Worm (Caenorhabditis elegans) whole organism, L4 larva: ENCODE results near the gene ZK856.6.

Source experiments
- D1046.2 ChIP-seq: fragments of 200-800 bp; sonication (Bioruptor generic); IDR thresholded peaks from 2 replicates; pipeline ENCODE4 v1.3.6; 2022; ENCODE audit warnings: missing genetic modification characterization, missing compliant biosample characterization
- F44E2.7 ChIP-seq: fragments of 200-800 bp; sonication (Bioruptor generic); IDR thresholded peaks from 2 replicates; pipeline ENCODE4 v2.1.2; 2022; ENCODE audit warnings: missing genetic modification characterization, missing compliant biosample characterization
- R02D3.7 ChIP-seq: fragments of 150-350 bp; sonication (generic microtip); optimal IDR thresholded peaks from 3 replicates; lab custom pipeline; 2014; ENCODE audit warnings: missing biosample characterization, missing genetic modification characterization
- Y105C5A.15 ChIP-seq: fragments of 200-800 bp; sonication (Bioruptor generic); IDR thresholded peaks from 2 replicates; pipeline ENCODE4 v1.3.6; 2022; ENCODE audit warnings: missing genetic modification characterization, missing compliant biosample characterization
- aha-1 ChIP-seq: fragments of 150-350 bp; peaks from one replicate; lab custom pipeline; 2014; ENCODE audit warnings: missing biosample characterization, missing genetic modification characterization
- ama-1 ChIP-seq: fragments of 150-350 bp; optimal IDR thresholded peaks from 2 replicates; lab custom pipeline; 2014; ENCODE audit warnings: inconsistent platforms, mixed read lengths
- ceh-20 ChIP-seq: fragments of 200-800 bp; sonication (Bioruptor generic); IDR thresholded peaks from 2 replicates; pipeline ENCODE4 v1.3.6; 2022; ENCODE audit warnings: missing genetic modification reagents, missing genetic modification characterization, missing compliant biosample characterization
- ceh-28 ChIP-seq: fragments of 150-350 bp; optimal IDR thresholded peaks from 2 replicates; lab custom pipeline; 2014; ENCODE audit warnings: missing biosample characterization, missing genetic modification reagents, missing genetic modification characterization
- ceh-62 ChIP-seq: sonication (generic microtip); optimal IDR thresholded peaks from 2 replicates; lab custom pipeline; 2017; ENCODE audit warnings: missing biosample characterization, missing genetic modification characterization
- cey-2 ChIP-seq: sonication (generic microtip); optimal IDR thresholded peaks from 3 replicates; lab custom pipeline; 2017; ENCODE audit warnings: missing genetic modification characterization, mild to moderate bottlenecking, missing compliant biosample characterization, antibody characterized with exemption, borderline replicate concordance; ENCODE audit not compliant: insufficient read depth
- daf-12 ChIP-seq: fragments of 150-350 bp; optimal IDR thresholded peaks from 2 replicates; lab custom pipeline; 2014; ENCODE audit warnings: missing biosample characterization, missing genetic modification reagents, missing genetic modification characterization
- daf-16 ChIP-seq, 3 experiments: sonication (generic microtip); optimal IDR thresholded peaks; 2 replicates each; lab custom pipeline; 2016 to 2017; ENCODE audit warnings: missing genetic modification characterization in 3 of 3, missing genetic modification reagents in 3 of 3, mild to moderate bottlenecking in 2 of 3, missing compliant biosample characterization in 2 of 3, missing biosample characterization in 1 of 3, moderate library complexity in 1 of 3
- dmd-6 ChIP-seq: fragments of 200-800 bp; sonication (Bioruptor generic); IDR thresholded peaks from 2 replicates; pipeline ENCODE4 v1.3.6; 2022; ENCODE audit warnings: missing genetic modification reagents, missing genetic modification characterization, missing compliant biosample characterization
- dmd-9 ChIP-seq: fragments of 200-800 bp; sonication (Bioruptor generic); IDR thresholded peaks from 2 replicates; pipeline ENCODE4 v1.3.6; 2022; ENCODE audit warnings: missing genetic modification reagents, missing genetic modification characterization, missing compliant biosample characterization
- duxl-1 ChIP-seq: sonication (generic microtip); optimal IDR thresholded peaks from 2 replicates; lab custom pipeline; 2016; ENCODE audit warnings: mild to moderate bottlenecking, missing genetic modification characterization, moderate library complexity, missing compliant biosample characterization; ENCODE audit not compliant: poor library complexity
- dve-1 ChIP-seq: sonication (generic microtip); optimal IDR thresholded peaks from 2 replicates; lab custom pipeline; 2017; ENCODE audit warnings: antibody characterized with exemption, mild to moderate bottlenecking, missing genetic modification characterization, missing compliant biosample characterization; ENCODE audit not compliant: insufficient read depth
- hif-1 ChIP-seq, 2 experiments: sonication (generic microtip); optimal IDR thresholded peaks; 2 replicates each; lab custom pipeline; 2016 to 2017; ENCODE audit warnings: missing compliant biosample characterization in 2 of 2, missing genetic modification characterization in 2 of 2, missing genetic modification reagents in 2 of 2, missing genotype in 2 of 2, mild to moderate bottlenecking in 1 of 2
- hlh-30 ChIP-seq: sonication (generic microtip); optimal IDR thresholded peaks from 2 replicates; lab custom pipeline; 2017; ENCODE audit warnings: antibody characterized with exemption, mild to moderate bottlenecking, missing genetic modification characterization, missing compliant biosample characterization; ENCODE audit not compliant: insufficient read depth
- hmg-1.1 ChIP-seq: fragments of 200-800 bp; sonication (Bioruptor generic); IDR thresholded peaks from 2 replicates; pipeline ENCODE4 v1.3.6; 2022; ENCODE audit warnings: missing genetic modification reagents, missing genetic modification characterization, missing compliant biosample characterization
- lsy-2 ChIP-seq, 2 experiments: fragments of 150-350 bp in 1 of 2; sonication (generic microtip) in 1 of 2; optimal IDR thresholded peaks; 2 replicates each; lab custom pipeline; 2014 to 2017; ENCODE audit warnings: missing biosample characterization in 2 of 2, missing genetic modification characterization in 2 of 2
- madf-5 ChIP-seq, 2 experiments: fragments of 200-800 bp; sonication (Bioruptor generic); IDR thresholded peaks; 2 replicates each; pipeline ENCODE4 v1.3.6; 2022; ENCODE audit warnings: missing compliant biosample characterization in 2 of 2, missing genetic modification characterization in 2 of 2
- madf-9 ChIP-seq: fragments of 200-800 bp; sonication (Bioruptor generic); conservative IDR thresholded peaks from 2 replicates; pipeline ENCODE4 v1.3.6; 2022; ENCODE audit warnings: missing genetic modification reagents, missing genetic modification characterization, missing compliant biosample characterization
- mdl-1 ChIP-seq, 2 experiments: fragments of 150-350 bp in 1 of 2; sonication (generic microtip) in 1 of 2; optimal IDR thresholded peaks; 2 replicates each; lab custom pipeline; 2014 to 2017; ENCODE audit warnings: missing biosample characterization in 2 of 2, missing genetic modification characterization in 2 of 2
- mep-1 ChIP-seq: fragments of 150-350 bp; sonication (generic microtip); optimal IDR thresholded peaks from 3 replicates; lab custom pipeline; 2014; ENCODE audit warnings: missing biosample characterization, missing genetic modification characterization
- nhr-11 ChIP-seq: fragments of 150-350 bp; optimal IDR thresholded peaks from 2 replicates; lab custom pipeline; 2014; ENCODE audit warnings: missing biosample characterization, missing genetic modification characterization
- nhr-25 ChIP-seq: sonication (generic microtip); optimal IDR thresholded peaks from 2 replicates; lab custom pipeline; 2017; ENCODE audit warnings: missing genetic modification characterization, mild to moderate bottlenecking, missing compliant biosample characterization, antibody characterized with exemption, moderate library complexity, borderline replicate concordance; ENCODE audit not compliant: insufficient read depth
- nhr-28 ChIP-seq: fragments of 150-350 bp; optimal IDR thresholded peaks from 2 replicates; lab custom pipeline; 2014; ENCODE audit warnings: missing biosample characterization, missing genetic modification characterization
- nhr-6 ChIP-seq: fragments of 150-350 bp; optimal IDR thresholded peaks from 2 replicates; lab custom pipeline; 2014; ENCODE audit warnings: missing biosample characterization, missing genetic modification characterization
- nhr-76 ChIP-seq: fragments of 150-350 bp; optimal IDR thresholded peaks from 2 replicates; lab custom pipeline; 2014; ENCODE audit warnings: missing biosample characterization, missing genetic modification characterization
- nhr-77 ChIP-seq: fragments of 150-350 bp; optimal IDR thresholded peaks from 2 replicates; lab custom pipeline; 2014; ENCODE audit warnings: missing biosample characterization, missing genetic modification characterization
- php-3 ChIP-seq: fragments of 200-800 bp; sonication (Bioruptor generic); IDR thresholded peaks from 2 replicates; pipeline ENCODE4 v1.3.6; 2022; ENCODE audit warnings: missing genetic modification reagents, missing genetic modification characterization, missing compliant biosample characterization
- pqm-1 ChIP-seq: sonication (generic microtip); optimal IDR thresholded peaks from 2 replicates; lab custom pipeline; 2017; ENCODE audit warnings: missing biosample characterization, missing genetic modification characterization
- saeg-2 ChIP-seq: fragments of 200-800 bp; sonication (Bioruptor generic); IDR thresholded peaks from 2 replicates; pipeline ENCODE4 v1.3.6; 2022; ENCODE audit warnings: missing genetic modification reagents, missing genetic modification characterization, missing compliant biosample characterization
- snpc-1.2 ChIP-seq: fragments of 200-800 bp; sonication (Bioruptor generic); IDR thresholded peaks from 2 replicates; pipeline ENCODE4 v1.3.6; 2022; ENCODE audit warnings: missing genetic modification reagents, missing genetic modification characterization, missing compliant biosample characterization
- spr-3 ChIP-seq: fragments of 200-800 bp; sonication (Bioruptor generic); optimal IDR thresholded peaks from 2 replicates; lab custom pipeline; 2018; ENCODE audit warnings: mild to moderate bottlenecking, missing genetic modification characterization, missing compliant biosample characterization
- unc-130 ChIP-seq: sonication (generic microtip); optimal IDR thresholded peaks from 2 replicates; lab custom pipeline; 2016; ENCODE audit warnings: missing genetic modification reagents, missing genetic modification characterization, missing compliant biosample characterization
- unc-62 ChIP-seq, 3 experiments: fragments of 150-350 bp in 1 of 3; sonication (generic microtip); optimal IDR thresholded peaks in 2 of 3; peaks in 1 of 3; 1 replicate in 1 of 3; 2 replicates in 2 of 3; lab custom pipeline; 2014 to 2017; ENCODE audit warnings: missing biosample characterization in 3 of 3, missing genetic modification characterization in 3 of 3, missing genetic modification reagents in 3 of 3, missing genotype in 1 of 3
- vab-7 ChIP-seq: fragments of 200-800 bp; sonication (Bioruptor generic); IDR thresholded peaks from 2 replicates; pipeline ENCODE4 v1.3.6; 2022; ENCODE audit warnings: missing genetic modification reagents, missing genetic modification characterization, missing compliant biosample characterization
- zag-1 ChIP-seq: fragments of 150-350 bp; optimal IDR thresholded peaks from 2 replicates; lab custom pipeline; 2014; ENCODE audit warnings: missing biosample characterization, missing genetic modification characterization
- zfp-2 ChIP-seq: sonication (generic microtip); optimal IDR thresholded peaks from 2 replicates; lab custom pipeline; 2016; ENCODE audit warnings: mild to moderate bottlenecking, missing genetic modification characterization, missing compliant biosample characterization
- zip-2 ChIP-seq: fragments of 150-350 bp; optimal IDR thresholded peaks from 2 replicates; lab custom pipeline; 2014; ENCODE audit warnings: missing biosample characterization, missing genetic modification characterization
- ztf-7 ChIP-seq: fragments of 150-350 bp; optimal IDR thresholded peaks from 2 replicates; lab custom pipeline; 2014; ENCODE audit warnings: missing biosample characterization, missing genetic modification characterization

Gene ZK856.6

DNA sequence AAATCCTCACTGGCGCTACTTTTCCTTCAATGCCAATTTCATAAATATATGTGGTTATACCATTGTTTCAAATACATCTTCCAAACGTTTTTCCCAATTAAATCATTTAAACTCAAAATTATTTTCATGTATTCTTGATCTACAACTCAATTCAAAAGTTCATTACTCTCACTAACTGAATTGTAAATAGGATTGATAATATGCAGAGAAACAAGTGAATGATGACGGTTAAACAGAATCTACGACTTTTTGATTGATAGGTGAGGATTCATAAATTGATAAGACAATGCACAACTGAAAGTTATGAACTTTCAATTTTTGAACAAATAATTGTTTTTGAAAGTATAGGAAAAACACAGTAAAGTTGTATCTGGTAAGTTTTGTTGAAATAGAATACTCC, 7.2 kb upstream of the ZK856.6 start (continued):
- TF ChIP-seq daf-16 (GFP tag; optimal IDR thresholded peaks at IDR 0.05; lab: Kevin White, UChicago) (no peak), daf-16 (tag; optimal IDR thresholded peaks at IDR 0.05; lab: Kevin White, UChicago) (peak; percentile 91), nhr-28 (tag; lab: Kevin White, UChicago) (peak; percentile 23), F44E2.7 (no peak), ama-1 (no peak), ztf-7 (tag; lab: Kevin White, UChicago) (no peak), snpc-1.2 (GFP tag; lab: Robert Waterston, UW) (no peak), ceh-20 (no peak)

DNA sequence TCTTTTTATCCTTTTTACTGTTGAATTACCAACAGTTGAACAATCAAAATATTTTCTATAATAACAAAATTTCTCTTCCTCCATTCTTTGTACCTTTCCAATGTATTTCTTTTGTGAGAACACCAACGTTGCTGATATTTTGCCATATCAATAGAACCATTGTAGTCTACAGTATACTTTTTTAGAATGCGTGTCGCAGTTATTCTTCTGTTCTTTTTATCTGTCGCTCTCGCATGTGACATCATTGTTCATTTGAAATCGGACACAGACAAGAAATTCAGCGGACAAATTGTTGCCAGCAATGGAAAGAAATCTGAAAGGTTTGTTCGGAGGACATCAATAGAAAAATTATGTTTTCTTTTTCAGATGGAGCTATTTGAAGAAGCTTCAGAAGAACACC, 3.4 kb downstream of the ZK856.6 start, which contains the start of gene ZK856.7:
TSS of gene ZK856.7 (plus strand) at position 186 of the 400 bp plus-strand sequence.
- TF ChIP-seq Y105C5A.15 (no peak), lsy-2 (tag; optimal IDR thresholded peaks at IDR 0.05; lab: Kevin White, UChicago) (peak in 1 of 2 experiments; percentile 46), dve-1 (peak; percentile 51), dmd-9 (GFP tag; lab: Robert Waterston, UW) (0 out of 2 replicates have a peak, but pooled peaks have one; percentile 42), aha-1 (tag; lab: Kevin White, UChicago) (peak; percentile 8), nhr-28 (tag; lab: Kevin White, UChicago) (peak; percentile 82), unc-62 (GFP tag; optimal IDR thresholded peaks at IDR 0.05 in 1 of 2; lab: Kevin White, UChicago) (peak in 1 of 2 experiments; percentile 73), unc-62 (tag; optimal IDR thresholded peaks at IDR 0.05; lab: Kevin White, UChicago) (no peak), nhr-25 (no peak), cey-2 (tag; lab: Kevin White, UChicago) (no peak), ceh-62 (no peak), madf-9 (GFP tag; lab: Robert Waterston, UW) (no peak), nhr-76 (tag; lab: Kevin White, UChicago) (no peak), mdl-1 (tag; optimal IDR thresholded peaks at IDR 0.05; lab: Kevin White, UChicago) (peak in 1 of 2 experiments; percentile 18), ztf-7 (tag; lab: Kevin White, UChicago) (no peak), saeg-2 (no peak)

DNA sequence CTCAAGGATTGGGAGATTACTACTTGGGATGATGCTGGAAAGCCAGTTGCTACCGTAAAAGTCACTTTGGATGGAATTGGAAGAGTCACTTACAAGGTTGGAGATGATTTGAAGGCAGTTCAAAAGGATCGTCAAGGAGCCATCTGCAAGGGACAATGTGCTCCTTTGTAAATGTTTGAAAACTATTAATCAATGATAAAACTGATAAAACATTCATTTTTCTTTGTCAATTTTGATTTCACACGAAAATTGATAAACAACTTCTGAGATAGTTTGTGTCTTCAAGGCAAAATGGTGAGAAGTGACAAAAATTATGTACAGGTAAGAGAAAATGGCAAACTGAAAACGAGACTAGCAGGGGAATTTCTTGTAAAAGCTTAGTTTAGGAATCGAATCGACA, 3.9 kb downstream of the ZK856.6 start:
- TF ChIP-seq nhr-77 (tag; lab: Kevin White, UChicago) (no peak), ama-1 (peak; percentile 49), daf-16 (GFP tag; optimal IDR thresholded peaks at IDR 0.05; lab: Kevin White, UChicago) (no peak), daf-16 (tag; optimal IDR thresholded peaks at IDR 0.05; lab: Kevin White, UChicago) (peak; percentile 62)

DNA sequence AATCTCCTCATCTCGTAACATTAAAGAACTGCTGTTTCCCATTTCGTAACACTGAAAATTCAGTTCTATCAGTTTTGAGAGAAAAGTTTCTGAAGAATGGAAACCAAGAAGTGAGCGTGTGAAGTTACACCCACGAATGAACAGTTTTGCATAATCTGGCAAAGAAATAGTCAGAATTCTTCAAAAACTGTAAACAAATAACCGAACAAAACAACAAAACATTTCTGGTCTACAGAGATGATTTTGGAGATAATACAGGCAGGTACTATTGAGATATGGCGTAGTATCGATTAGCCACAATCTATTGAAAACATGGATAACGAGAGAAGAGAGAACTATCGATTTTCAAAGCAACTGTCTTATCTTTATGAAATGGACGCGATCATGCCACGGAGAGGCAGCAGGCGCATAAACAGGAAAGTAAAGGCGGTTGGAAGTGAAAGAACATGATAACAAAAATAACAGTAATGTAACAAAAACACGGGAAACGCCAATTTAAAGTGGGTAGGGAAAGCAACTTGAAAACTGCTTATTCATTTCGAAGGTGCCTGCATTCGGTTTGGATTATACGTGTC, 5.0 kb downstream of the ZK856.6 start, which contains the start of gene chpf-1:
TSS of gene chpf-1 (minus strand) at position 51 of the 575 bp plus-strand sequence.
- TF ChIP-seq duxl-1 (tag; lab: Kevin White, UChicago) (peak; percentile 26), hlh-30 (tag; lab: Kevin White, UChicago) (peak; percentile 39), hif-1 (tag; optimal IDR thresholded peaks at IDR 0.05; lab: Kevin White, UChicago) (no peak), unc-130 (GFP tag; lab: Kevin White, UChicago) (no peak), mdl-1 (tag; optimal IDR thresholded peaks at IDR 0.05; lab: Kevin White, UChicago) (peak in 1 of 2 experiments; percentile 46), nhr-6 (tag; lab: Kevin White, UChicago) (no peak), madf-5 (GFP tag; IDR thresholded peaks at IDR 0.05; lab: Robert Waterston, UW) (no peak), D1046.2 (GFP tag; lab: Robert Waterston, UW) (no peak), ceh-28 (peak; percentile 64), daf-16 (GFP tag; optimal IDR thresholded peaks at IDR 0.05; lab: Kevin White, UChicago) (no peak), daf-16 (tag; optimal IDR thresholded peaks at IDR 0.05; lab: Kevin White, UChicago) (peak; percentile 92), zip-2 (tag; lab: Kevin White, UChicago) (no peak), zfp-2 (tag; lab: Kevin White, UChicago) (no peak), nhr-11 (tag; lab: Kevin White, UChicago) (no peak), daf-12 (tag; lab: Kevin White, UChicago) (no peak), snpc-1.2 (GFP tag; lab: Robert Waterston, UW) (no peak), saeg-2 (no peak), zag-1 (tag; lab: Kevin White, UChicago) (no peak), nhr-25 (peak; percentile 23), lsy-2 (tag; optimal IDR thresholded peaks at IDR 0.05; lab: Kevin White, UChicago) (peak in 1 of 2 experiments; percentile 23), vab-7 (GFP tag; lab: Robert Waterston, UW) (no peak), spr-3 (GFP tag; lab: Kevin White, UChicago) (no peak), dve-1 (peak; percentile 60), php-3 (GFP tag; lab: Robert Waterston, UW) (no peak), R02D3.7 (tag; lab: Kevin White, UChicago) (no peak), dmd-6 (GFP tag; lab: Robert Waterston, UW) (peak; percentile 33; the same call in 1 of the 2 replicates), mep-1 (tag; lab: Kevin White, UChicago) (peak; percentile 14), pqm-1 (tag; lab: Kevin White, UChicago) (peak; percentile 84), hmg-1.1 (GFP tag; lab: Robert Waterston, UW) (no peak)
